ENCODE assay signal across 3 fruit fly cellular contexts in genomic region chr2L:14207134-14207533, dm6.
TF ChIP-seq lines count a peak whose summit lies in the region.

No protein-coding gene starts in this region.

- no peak for TF ChIP-seq CTCF in whole organism, embryonic (GFP tag; optimal IDR thresholded peaks at IDR 0.05; lab: Kevin White, UChicago)

TF ChIP-seq in whole organism, adult, 20 proteins besides CTCF, POLR2A, EP300 and RAD21:
- TF ChIP-seq tj (GFP tag; optimal IDR thresholded peaks at IDR 0.05; lab: Kevin White, UChicago) (peak; percentile 21), CG14711 (tag; optimal IDR thresholded peaks at IDR 0.05; lab: Kevin White, UChicago) (no peak)

TF ChIP-seq in whole organism, embryonic, 481 proteins besides CTCF, POLR2A, EP300 and RAD21:
- TF ChIP-seq pros (GFP tag; optimal IDR thresholded peaks at IDR 0.05; lab: Kevin White, UChicago) (no peak), abd-A (tag; optimal IDR thresholded peaks at IDR 0.05; lab: Kevin White, UChicago) (peak; percentile 17), Hr78 (GFP tag; optimal IDR thresholded peaks at IDR 0.05; lab: Kevin White, UChicago) (peak in 1 of 2 experiments; percentile 46), Gsc (GFP tag; IDR thresholded peaks at IDR 0.05; lab: Robert Waterston, UW) (no peak), sqz (GFP tag; optimal IDR thresholded peaks at IDR 0.05; lab: Kevin White, UChicago) (peak; percentile 69), fd96Cb (tag; optimal IDR thresholded peaks at IDR 0.05; lab: Kevin White, UChicago) (no peak), Optix (GFP tag; IDR thresholded peaks at IDR 0.05; lab: Robert Waterston, UW) (no peak), eve (GFP tag; optimal IDR thresholded peaks at IDR 0.05; lab: Kevin White, UChicago) (peak in 1 of 2 experiments; percentile 30), nerfin-2 (GFP tag; IDR thresholded peaks at IDR 0.05; lab: Robert Waterston, UW; ENCODE audit: partially characterized antibody) (no peak), CG18619 (GFP tag; optimal IDR thresholded peaks at IDR 0.05; lab: Kevin White, UChicago) (no peak), CG31365 (tag; optimal IDR thresholded peaks at IDR 0.05; lab: Kevin White, UChicago) (no peak), tio (GFP tag; optimal IDR thresholded peaks at IDR 0.05; lab: Kevin White, UChicago) (no peak), pfk (GFP tag; optimal IDR thresholded peaks at IDR 0.05; lab: Kevin White, UChicago) (no peak), stwl (tag; optimal IDR thresholded peaks at IDR 0.05; lab: Kevin White, UChicago) (no peak), Blimp-1 (GFP tag; optimal IDR thresholded peaks at IDR 0.05; lab: Kevin White, UChicago) (peak; percentile 97)

TF ChIP-seq in whole organism, prepupa, 60 proteins besides CTCF, POLR2A, EP300 and RAD21:
- no peak for TF ChIP-seq CG3919 (GFP tag; optimal IDR thresholded peaks at IDR 0.05; lab: Kevin White, UChicago)
- no peak for TF ChIP-seq esn (GFP tag; optimal IDR thresholded peaks at IDR 0.05; lab: Kevin White, UChicago)
- TF ChIP-seq Sox14 (GFP tag; optimal IDR thresholded peaks at IDR 0.05; lab: Kevin White, UChicago): no peak
- peak; percentile 17 for TF ChIP-seq svp (GFP tag; lab: Kevin White, UChicago)
- no peak for TF ChIP-seq fkh (GFP tag; optimal IDR thresholded peaks at IDR 0.05; lab: Kevin White, UChicago)
- TF ChIP-seq CG1621 (tag; optimal IDR thresholded peaks at IDR 0.05; lab: Kevin White, UChicago): no peak
- no peak for TF ChIP-seq CG3032 (tag; optimal IDR thresholded peaks at IDR 0.05; lab: Kevin White, UChicago)
- no peak for TF ChIP-seq CG8119 (GFP tag; IDR thresholded peaks at IDR 0.05; lab: Robert Waterston, UW)
- TF ChIP-seq Blimp-1 (GFP tag; optimal IDR thresholded peaks at IDR 0.05; lab: Kevin White, UChicago): peak; percentile 78
- no peak for TF ChIP-seq net (GFP tag; optimal IDR thresholded peaks at IDR 0.05; lab: Kevin White, UChicago)
- no peak for TF ChIP-seq vri (GFP tag; optimal IDR thresholded peaks at IDR 0.05; lab: Kevin White, UChicago)
- TF ChIP-seq pdm3 (GFP tag; optimal IDR thresholded peaks at IDR 0.05; lab: Kevin White, UChicago): no peak
- no peak for TF ChIP-seq acj6 (GFP tag; optimal IDR thresholded peaks at IDR 0.05; lab: Kevin White, UChicago)
- no peak for TF ChIP-seq CG6163 (GFP tag; IDR thresholded peaks at IDR 0.05; lab: Robert Waterston, UW)
- peak; percentile 51 for TF ChIP-seq Eip78C (GFP tag; lab: Kevin White, UChicago)
